Worm (Caenorhabditis elegans) whole organism, L4 larva: Measurements from ENCODE around the gene clec-218.
A peak's percentile ranks its signal among the peaks of the same experiment; 100 is the strongest.
"Not testable (repeated sequence)": the region's sequence is repeated elsewhere in the genome, so short reads cannot be mapped to it uniquely, and the experiment has no call there.

Experiments used
- D1046.2 ChIP-seq: fragments of 200-800 bp; sonication (Bioruptor generic); IDR thresholded peaks from 2 replicates; pipeline ENCODE4 v1.3.6; 2022; ENCODE audit warnings: missing genetic modification characterization, missing compliant biosample characterization
- F44E2.7 ChIP-seq: fragments of 200-800 bp; sonication (Bioruptor generic); IDR thresholded peaks from 2 replicates; pipeline ENCODE4 v2.1.2; 2022; ENCODE audit warnings: missing genetic modification characterization, missing compliant biosample characterization
- Y75B8A.6 ChIP-seq: fragments of 200-800 bp; sonication (Bioruptor generic); IDR thresholded peaks from 2 replicates; pipeline ENCODE4 v1.3.6; 2022; ENCODE audit warnings: missing genetic modification reagents, missing genetic modification characterization, missing compliant biosample characterization
- ZK337.2 ChIP-seq: fragments of 200-800 bp; sonication (Bioruptor generic); IDR thresholded peaks from 2 replicates; pipeline ENCODE4 v1.3.6; 2022; ENCODE audit warnings: missing genetic modification reagents, missing genetic modification characterization, missing compliant biosample characterization
- aha-1 ChIP-seq: fragments of 150-350 bp; peaks from one replicate; lab custom pipeline; 2014; ENCODE audit warnings: missing biosample characterization, missing genetic modification characterization
- ama-1 ChIP-seq: fragments of 150-350 bp; optimal IDR thresholded peaks from 2 replicates; lab custom pipeline; 2014; ENCODE audit warnings: inconsistent platforms, mixed read lengths
- arid-1 ChIP-seq: fragments of 200-800 bp; sonication (Bioruptor generic); conservative IDR thresholded peaks from 2 replicates; pipeline ENCODE4 v1.3.6; 2022; ENCODE audit warnings: missing genetic modification reagents, missing genetic modification characterization, missing compliant biosample characterization
- ceh-20 ChIP-seq: fragments of 200-800 bp; sonication (Bioruptor generic); IDR thresholded peaks from 2 replicates; pipeline ENCODE4 v1.3.6; 2022; ENCODE audit warnings: missing genetic modification reagents, missing genetic modification characterization, missing compliant biosample characterization
- ceh-32 ChIP-seq: sonication (generic microtip); optimal IDR thresholded peaks from 2 replicates; lab custom pipeline; 2016; ENCODE audit warnings: mild to moderate bottlenecking, missing genetic modification characterization, missing compliant biosample characterization; ENCODE audit not compliant: poor library complexity
- ceh-44 ChIP-seq: fragments of 200-800 bp; sonication (Bioruptor generic); IDR thresholded peaks from 2 replicates; pipeline ENCODE4 v1.3.6; 2022; ENCODE audit warnings: missing genetic modification reagents, missing genetic modification characterization, missing compliant biosample characterization
- ceh-62 ChIP-seq: sonication (generic microtip); optimal IDR thresholded peaks from 2 replicates; lab custom pipeline; 2017; ENCODE audit warnings: missing biosample characterization, missing genetic modification characterization
- cey-2 ChIP-seq: sonication (generic microtip); optimal IDR thresholded peaks from 3 replicates; lab custom pipeline; 2017; ENCODE audit warnings: missing genetic modification characterization, mild to moderate bottlenecking, missing compliant biosample characterization, antibody characterized with exemption, borderline replicate concordance; ENCODE audit not compliant: insufficient read depth
- daf-12 ChIP-seq: fragments of 150-350 bp; optimal IDR thresholded peaks from 2 replicates; lab custom pipeline; 2014; ENCODE audit warnings: missing biosample characterization, missing genetic modification reagents, missing genetic modification characterization
- dmd-6 ChIP-seq: fragments of 200-800 bp; sonication (Bioruptor generic); IDR thresholded peaks from 2 replicates; pipeline ENCODE4 v1.3.6; 2022; ENCODE audit warnings: missing genetic modification reagents, missing genetic modification characterization, missing compliant biosample characterization
- dmd-9 ChIP-seq: fragments of 200-800 bp; sonication (Bioruptor generic); IDR thresholded peaks from 2 replicates; pipeline ENCODE4 v1.3.6; 2022; ENCODE audit warnings: missing genetic modification reagents, missing genetic modification characterization, missing compliant biosample characterization
- hlh-30 ChIP-seq: sonication (generic microtip); optimal IDR thresholded peaks from 2 replicates; lab custom pipeline; 2017; ENCODE audit warnings: antibody characterized with exemption, mild to moderate bottlenecking, missing genetic modification characterization, missing compliant biosample characterization; ENCODE audit not compliant: insufficient read depth
- jun-1 ChIP-seq: fragments of 150-350 bp; optimal IDR thresholded peaks from 2 replicates; lab custom pipeline; 2014; ENCODE audit warnings: missing biosample characterization, missing genetic modification reagents, missing genetic modification characterization
- lin-13 ChIP-seq: fragments of 150-350 bp; optimal IDR thresholded peaks from 2 replicates; lab custom pipeline; 2014; ENCODE audit warnings: missing biosample characterization, missing genetic modification reagents, missing genetic modification characterization
- lin-29 ChIP-seq: fragments of 200-800 bp; sonication (Bioruptor generic); IDR thresholded peaks from 2 replicates; pipeline ENCODE4 v1.3.6; 2022; ENCODE audit warnings: missing genetic modification reagents, missing genetic modification characterization, missing compliant biosample characterization
- mdl-1 ChIP-seq, 2 experiments: fragments of 150-350 bp in 1 of 2; sonication (generic microtip) in 1 of 2; optimal IDR thresholded peaks; 2 replicates each; lab custom pipeline; 2014 to 2017; ENCODE audit warnings: missing biosample characterization in 2 of 2, missing genetic modification characterization in 2 of 2
- mdt-29 ChIP-seq: fragments of 200-800 bp; sonication (Bioruptor generic); IDR thresholded peaks from 2 replicates; pipeline ENCODE4 v1.3.6; 2022; ENCODE audit warnings: missing genetic modification reagents, missing genetic modification characterization, missing compliant biosample characterization
- mes-2 ChIP-seq: sonication (generic microtip); optimal IDR thresholded peaks from 2 replicates; lab custom pipeline; 2016; ENCODE audit warnings: missing genotype, mild to moderate bottlenecking, missing genetic modification characterization, missing compliant biosample characterization; ENCODE audit not compliant: poor library complexity, severe bottlenecking
- nhr-10 ChIP-seq: fragments of 150-350 bp; optimal IDR thresholded peaks from 2 replicates; lab custom pipeline; 2014; ENCODE audit warnings: missing biosample characterization, missing genetic modification characterization
- nhr-28 ChIP-seq: fragments of 150-350 bp; optimal IDR thresholded peaks from 2 replicates; lab custom pipeline; 2014; ENCODE audit warnings: missing biosample characterization, missing genetic modification characterization
- nhr-6 ChIP-seq: fragments of 150-350 bp; optimal IDR thresholded peaks from 2 replicates; lab custom pipeline; 2014; ENCODE audit warnings: missing biosample characterization, missing genetic modification characterization
- nhr-76 ChIP-seq: fragments of 150-350 bp; optimal IDR thresholded peaks from 2 replicates; lab custom pipeline; 2014; ENCODE audit warnings: missing biosample characterization, missing genetic modification characterization
- pqm-1 ChIP-seq: sonication (generic microtip); optimal IDR thresholded peaks from 2 replicates; lab custom pipeline; 2017; ENCODE audit warnings: missing biosample characterization, missing genetic modification characterization
- rbr-2 ChIP-seq: sonication (generic microtip); optimal IDR thresholded peaks from 2 replicates; lab custom pipeline; 2016; ENCODE audit warnings: missing genotype, missing genetic modification characterization, missing compliant biosample characterization
- snpc-1.2 ChIP-seq: fragments of 200-800 bp; sonication (Bioruptor generic); IDR thresholded peaks from 2 replicates; pipeline ENCODE4 v1.3.6; 2022; ENCODE audit warnings: missing genetic modification reagents, missing genetic modification characterization, missing compliant biosample characterization
- unc-39 ChIP-seq: sonication (generic microtip); optimal IDR thresholded peaks from 2 replicates; lab custom pipeline; 2017; ENCODE audit warnings: missing biosample characterization, missing genetic modification characterization
- unc-62 ChIP-seq, 3 experiments: fragments of 150-350 bp in 1 of 3; sonication (generic microtip); optimal IDR thresholded peaks in 2 of 3; peaks in 1 of 3; 1 replicate in 1 of 3; 2 replicates in 2 of 3; lab custom pipeline; 2014 to 2017; ENCODE audit warnings: missing biosample characterization in 3 of 3, missing genetic modification characterization in 3 of 3, missing genetic modification reagents in 3 of 3, missing genotype in 1 of 3
- vab-7 ChIP-seq: fragments of 200-800 bp; sonication (Bioruptor generic); IDR thresholded peaks from 2 replicates; pipeline ENCODE4 v1.3.6; 2022; ENCODE audit warnings: missing genetic modification reagents, missing genetic modification characterization, missing compliant biosample characterization
- zag-1 ChIP-seq: fragments of 150-350 bp; optimal IDR thresholded peaks from 2 replicates; lab custom pipeline; 2014; ENCODE audit warnings: missing biosample characterization, missing genetic modification characterization

clec-218 gene

ce11 chrV:8334360-8334759 lies 26.6 kb downstream of the clec-218 start, which contains the start of gene tmd-2:
Gene tmd-2 (plus strand): TSS chrV:8334660.
- TF ChIP-seq cey-2 (tag; lab: Kevin White, UChicago) (no peak), arid-1 (GFP tag; lab: Robert Waterston, UW) (no peak), hlh-30 (tag; lab: Kevin White, UChicago) (no peak), vab-7 (GFP tag; lab: Robert Waterston, UW) (no peak), snpc-1.2 (GFP tag; lab: Robert Waterston, UW) (no peak), F44E2.7 (GFP tag; lab: Robert Waterston, UW) (no peak), ZK337.2 (GFP tag; lab: Robert Waterston, UW) (no peak), Y75B8A.6 (GFP tag; lab: Robert Waterston, UW) (no peak), nhr-6 (no peak), unc-62 (GFP tag; optimal IDR thresholded peaks at IDR 0.05 in 1 of 2; lab: Kevin White, UChicago) (no peak), unc-62 (tag; optimal IDR thresholded peaks at IDR 0.05; lab: Kevin White, UChicago) (no peak), ceh-62 (no peak), nhr-10 (tag; lab: Kevin White, UChicago) (no peak), jun-1 (no peak), pqm-1 (no peak), mdt-29 (GFP tag; lab: Robert Waterston, UW) (no peak), ceh-20 (GFP tag; lab: Robert Waterston, UW) (no peak)

- TF ChIP-seq unc-62 (GFP tag; optimal IDR thresholded peaks at IDR 0.05 in 1 of 2; lab: Kevin White, UChicago), result peak in 1 of 2 experiments; percentile 45
- no peak for TF ChIP-seq unc-62 (tag; optimal IDR thresholded peaks at IDR 0.05; lab: Kevin White, UChicago)
- no peak for TF ChIP-seq aha-1 (tag; lab: Kevin White, UChicago)
- TF ChIP-seq dmd-6, result no peak
- TF ChIP-seq rbr-2, result no peak
- peak; percentile 32 for TF ChIP-seq hlh-30 (tag; lab: Kevin White, UChicago)
- TF ChIP-seq ceh-44 (GFP tag; lab: Robert Waterston, UW), result no peak
- TF ChIP-seq ama-1 (lab: Kevin White, UChicago), result no peak
- TF ChIP-seq unc-39 (tag; lab: Kevin White, UChicago), result no peak
Observed at ce11 chrV:8335620-8336019, 27.9 kb downstream of the clec-218 start.

- peak in 1 of 2 experiments; percentile 27 for TF ChIP-seq unc-62 (GFP tag; optimal IDR thresholded peaks at IDR 0.05 in 1 of 2; lab: Kevin White, UChicago)
- not testable (repeated sequence) for TF ChIP-seq unc-62 (tag; optimal IDR thresholded peaks at IDR 0.05; lab: Kevin White, UChicago)
Observed at ce11 chrV:8340924-8341323, 33.2 kb downstream of the clec-218 start, which contains the start of gene C08D8.7. Gene C08D8.7 (plus strand): TSS chrV:8341224.

- TF ChIP-seq ceh-32 (tag; lab: Kevin White, UChicago), result no peak
- TF ChIP-seq unc-62 (GFP tag; optimal IDR thresholded peaks at IDR 0.05 in 1 of 2; lab: Kevin White, UChicago), result peak in 1 of 2 experiments; percentile 16
- no peak for TF ChIP-seq unc-62 (tag; optimal IDR thresholded peaks at IDR 0.05; lab: Kevin White, UChicago)
Observed at ce11 chrV:8342416-8342815, 34.7 kb downstream of the clec-218 start.

ce11 chrV:8345436-8345835 lies 37.7 kb downstream of the clec-218 start, which contains the start of gene C08D8.1:
Gene C08D8.1 (plus strand): TSS chrV:8345759.
- TF ChIP-seq lin-29 (GFP tag; lab: Robert Waterston, UW) (no peak), F44E2.7 (GFP tag; lab: Robert Waterston, UW) (no peak), zag-1 (no peak), dmd-9 (GFP tag; lab: Robert Waterston, UW) (no peak), mdt-29 (GFP tag; lab: Robert Waterston, UW) (no peak), mdl-1 (tag; optimal IDR thresholded peaks at IDR 0.05; lab: Kevin White, UChicago) (no peak), unc-62 (GFP tag; optimal IDR thresholded peaks at IDR 0.05 in 1 of 2; lab: Kevin White, UChicago) (peak in 1 of 2 experiments; percentile 44), unc-62 (tag; optimal IDR thresholded peaks at IDR 0.05; lab: Kevin White, UChicago) (no peak), ceh-20 (GFP tag; lab: Robert Waterston, UW) (0 out of 2 replicates have a peak, but pooled peaks have one; percentile 19), nhr-76 (tag; lab: Kevin White, UChicago) (no peak), daf-12 (tag; lab: Kevin White, UChicago) (no peak), mes-2 (tag; lab: Kevin White, UChicago) (no peak), lin-13 (no peak), D1046.2 (GFP tag; lab: Robert Waterston, UW) (no peak), pqm-1 (no peak), nhr-28 (tag; lab: Kevin White, UChicago) (peak; percentile 97)
